Fruit fly (Drosophila melanogaster) Kc167 (cell line): Measurements from ENCODE around the gene Prosbeta4R2.

Experiments
- Myc ChIP-seq: fragments of >200 bp; optimal IDR thresholded peaks from 2 replicates; lab custom pipeline; 2017; ENCODE audit warnings: missing external identifiers
- Sin3A ChIP-seq: fragments of >200 bp; optimal IDR thresholded peaks from 2 replicates; lab custom pipeline; 2018; ENCODE audit warnings: missing external identifiers
- h ChIP-seq: fragments of >200 bp; optimal IDR thresholded peaks from 3 replicates; lab custom pipeline; 2018; ENCODE audit warnings: missing external identifiers
- insv ChIP-seq: fragments of >200 bp; optimal IDR thresholded peaks from 3 replicates; lab custom pipeline; 2018; ENCODE audit warnings: missing external identifiers
- psq ChIP-seq: fragments of >200 bp; optimal IDR thresholded peaks from 2 replicates; lab custom pipeline; 2017; ENCODE audit warnings: missing external identifiers
- ttk ChIP-seq: sonication (Bioruptor generic); optimal IDR thresholded peaks from 2 replicates; lab custom pipeline; 2017; ENCODE audit warnings: missing external identifiers

Gene Prosbeta4R2

dm6 chr2L:2655094-2655493, at the start of gene Prosbeta4R2:
Prosbeta4R2 (plus strand) TSS chr2L:2655394.
- TF ChIP-seq psq (lab: Kevin White, UChicago) (no peak), ttk (lab: Kevin White, UChicago) (no peak), h (lab: Kevin White, UChicago) (no peak), Sin3A (lab: Kevin White, UChicago) (no peak), insv (lab: Kevin White, UChicago) (no peak), Myc (lab: Kevin White, UChicago) (no peak)

dm6 chr2L:2606725-2607124, 48.5 kb upstream of the Prosbeta4R2 start:
- TF ChIP-seq ttk (lab: Kevin White, UChicago) (no peak), Sin3A (lab: Kevin White, UChicago) (no peak), insv (lab: Kevin White, UChicago) (no peak), Myc (lab: Kevin White, UChicago) (no peak), h (lab: Kevin White, UChicago) (no peak)

dm6 chr2L:2609694-2610093, 45.5 kb upstream of the Prosbeta4R2 start, which contains the start of gene CG15395:
CG15395 (plus strand) TSS chr2L:2609994.
- TF ChIP-seq h (lab: Kevin White, UChicago) (no peak), insv (lab: Kevin White, UChicago) (no peak), Sin3A (lab: Kevin White, UChicago) (no peak), psq (lab: Kevin White, UChicago) (no peak), ttk (lab: Kevin White, UChicago) (no peak), Myc (lab: Kevin White, UChicago) (no peak)

DNA sequence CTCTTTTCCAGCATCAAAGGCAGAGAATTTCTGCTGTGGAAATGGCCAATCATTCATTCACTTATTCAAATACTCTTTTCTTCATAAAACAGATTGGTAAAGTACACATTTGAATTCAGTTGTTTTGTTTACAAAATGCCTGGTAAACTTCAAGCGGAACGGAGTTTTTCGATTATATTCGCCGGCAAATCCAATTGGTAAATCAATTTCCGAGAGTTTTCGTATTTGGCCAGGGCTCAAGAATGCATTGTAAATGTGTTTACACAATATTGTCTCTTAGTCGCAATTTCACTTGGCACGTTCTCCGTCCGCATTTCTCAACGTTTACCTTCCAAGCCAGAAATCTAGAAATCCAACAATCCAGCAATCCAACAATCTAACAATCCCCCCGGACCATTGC, 35.3 kb upstream of the Prosbeta4R2 start, which contains the start of gene CG43403:
Gene CG43403, plus strand, starts transcription at position 301 of the 400 bp plus-strand sequence.
- no peak for TF ChIP-seq Sin3A (lab: Kevin White, UChicago)
- no peak for TF ChIP-seq ttk (lab: Kevin White, UChicago)
- TF ChIP-seq psq (lab: Kevin White, UChicago): no peak
- no peak for TF ChIP-seq h (lab: Kevin White, UChicago)
- no peak for TF ChIP-seq insv (lab: Kevin White, UChicago)
- TF ChIP-seq Myc (lab: Kevin White, UChicago): no peak

dm6 chr2L:2623947-2624346, 31.2 kb upstream of the Prosbeta4R2 start:
- TF ChIP-seq insv (lab: Kevin White, UChicago) (no peak), h (lab: Kevin White, UChicago) (no peak), ttk (lab: Kevin White, UChicago) (no peak), Myc (lab: Kevin White, UChicago) (no peak), Sin3A (lab: Kevin White, UChicago) (no peak), psq (lab: Kevin White, UChicago) (no peak)

dm6 chr2L:2627507-2627906, 27.7 kb upstream of the Prosbeta4R2 start:
- TF ChIP-seq h (lab: Kevin White, UChicago) (no peak), Sin3A (lab: Kevin White, UChicago) (no peak), Myc (lab: Kevin White, UChicago) (no peak), psq (lab: Kevin White, UChicago) (no peak), ttk (lab: Kevin White, UChicago) (no peak), insv (lab: Kevin White, UChicago) (no peak)

dm6 chr2L:2628760-2629159, 26.4 kb upstream of the Prosbeta4R2 start:
- TF ChIP-seq h (lab: Kevin White, UChicago): no peak
- no peak for TF ChIP-seq insv (lab: Kevin White, UChicago)
- TF ChIP-seq psq (lab: Kevin White, UChicago): no peak
- no peak for TF ChIP-seq ttk (lab: Kevin White, UChicago)
- TF ChIP-seq Sin3A (lab: Kevin White, UChicago): no peak
- no peak for TF ChIP-seq Myc (lab: Kevin White, UChicago)

DNA sequence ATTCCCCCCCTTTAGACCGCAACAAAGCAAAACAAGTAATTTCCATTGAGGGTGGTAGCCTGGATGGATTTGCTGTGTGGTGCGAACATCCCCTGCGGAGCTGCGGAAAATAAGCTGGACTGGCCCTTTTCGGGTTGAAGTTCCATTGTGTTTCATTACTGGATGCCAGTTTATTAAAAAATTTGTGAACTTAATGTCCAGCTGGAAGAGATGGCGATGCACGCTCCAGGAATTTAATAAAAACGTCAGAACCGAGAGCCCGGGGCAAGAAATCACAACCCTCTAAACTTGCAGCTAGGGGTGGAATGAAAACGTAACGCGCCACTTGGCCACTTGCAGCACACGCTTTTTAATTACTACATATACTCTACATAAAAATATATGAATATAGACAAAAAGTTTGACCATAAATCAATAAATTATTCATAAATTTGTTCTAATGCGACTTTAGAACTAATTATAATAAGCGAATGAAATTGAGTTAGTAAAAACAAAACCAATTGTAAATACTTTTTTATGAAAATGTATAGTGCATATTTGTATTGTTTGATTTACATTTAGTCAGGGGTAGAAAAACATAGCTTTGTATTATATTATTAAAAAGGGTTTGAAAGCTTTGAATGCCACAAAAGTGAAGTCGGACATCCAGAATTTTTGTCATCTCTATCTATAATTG, 18.7 kb upstream of the Prosbeta4R2 start:
- TF ChIP-seq h (lab: Kevin White, UChicago) (no peak), Sin3A (lab: Kevin White, UChicago) (no peak), ttk (lab: Kevin White, UChicago) (no peak), psq (lab: Kevin White, UChicago) (no peak), insv (lab: Kevin White, UChicago) (no peak), Myc (lab: Kevin White, UChicago) (no peak)

- no peak for TF ChIP-seq h (lab: Kevin White, UChicago)
- no peak for TF ChIP-seq psq (lab: Kevin White, UChicago)
- no peak for TF ChIP-seq Myc (lab: Kevin White, UChicago)
- TF ChIP-seq ttk (lab: Kevin White, UChicago): no peak
- TF ChIP-seq insv (lab: Kevin White, UChicago): no peak
- TF ChIP-seq Sin3A (lab: Kevin White, UChicago): no peak
These were observed 18.2 kb upstream of the Prosbeta4R2 start for dm6 chr2L:2637002-2637377.

DNA sequence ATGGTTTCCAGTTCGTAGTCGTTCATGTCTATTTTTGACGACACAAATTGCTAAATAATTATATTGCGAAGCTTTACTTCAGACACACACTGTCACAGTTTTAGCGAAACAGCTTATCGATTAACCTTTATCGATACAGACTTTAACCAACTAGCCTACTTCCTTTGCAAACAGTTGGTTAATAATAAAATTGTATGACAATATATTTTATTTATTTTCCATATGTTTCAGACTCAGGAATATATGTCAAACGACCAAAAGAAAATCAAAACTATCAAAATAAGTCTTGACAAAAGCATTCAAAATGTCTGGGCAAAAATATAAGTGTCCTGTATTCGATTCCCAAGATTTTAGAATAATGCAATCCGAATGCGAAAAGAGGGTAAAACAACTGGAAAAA, 7.6 kb upstream of the Prosbeta4R2 start, which contains the start of the genes CG9962 and CG43851:
Gene CG9962, minus strand, starts transcription at position 101 of the 400 bp plus-strand sequence.
Gene CG43851, plus strand, starts transcription at position 267 of the 400 bp plus-strand sequence.
- TF ChIP-seq psq (lab: Kevin White, UChicago): no peak
- TF ChIP-seq ttk (lab: Kevin White, UChicago): no peak
- no peak for TF ChIP-seq Myc (lab: Kevin White, UChicago)
- TF ChIP-seq Sin3A (lab: Kevin White, UChicago): no peak
- TF ChIP-seq insv (lab: Kevin White, UChicago): no peak
- no peak for TF ChIP-seq h (lab: Kevin White, UChicago)

DNA sequence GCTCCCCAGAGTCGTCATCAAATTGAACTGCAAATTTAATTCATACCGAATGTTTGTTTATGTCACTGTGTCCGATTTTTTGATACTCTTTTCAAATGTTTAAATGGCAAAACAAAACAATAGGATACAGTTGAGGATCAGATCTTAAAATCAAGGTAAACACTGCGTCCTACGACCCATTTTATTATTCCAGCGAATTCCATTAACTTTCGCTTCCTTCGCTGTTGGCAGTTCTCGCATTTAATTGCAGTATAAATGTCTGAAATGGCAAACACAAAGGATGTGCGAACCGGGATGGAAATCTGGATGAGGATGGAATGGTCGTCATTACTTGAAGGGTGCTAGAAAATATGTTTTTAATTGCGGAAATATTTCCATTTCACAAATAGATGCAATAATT, 2.9 kb upstream of the Prosbeta4R2 start, which contains the start of gene CG33125:
Gene CG33125, minus strand, starts transcription at position 101 of the 400 bp plus-strand sequence.
- TF ChIP-seq h (lab: Kevin White, UChicago) (no peak), Myc (lab: Kevin White, UChicago) (no peak), Sin3A (lab: Kevin White, UChicago) (no peak), ttk (lab: Kevin White, UChicago) (no peak), insv (lab: Kevin White, UChicago) (no peak), psq (lab: Kevin White, UChicago) (no peak)
